Worm (Caenorhabditis elegans) whole organism, L4/young adult: Measurements from ENCODE around the gene ZK892.5.

Source experiments
- W03F9.2 ChIP-seq: fragments of 150-350 bp; optimal IDR thresholded peaks from 2 replicates; lab custom pipeline; 2014; ENCODE audit warnings: missing biosample characterization, missing genetic modification characterization
- dao-5 ChIP-seq: sonication (generic microtip); optimal IDR thresholded peaks from 2 replicates; lab custom pipeline; 2016; ENCODE audit warnings: missing genotype, missing genetic modification characterization, moderate library complexity, missing compliant biosample characterization
- him-1 ChIP-seq: sonication (generic microtip); optimal IDR thresholded peaks from 2 replicates; lab custom pipeline; 2016; ENCODE audit warnings: missing genotype, missing genetic modification reagents, missing genetic modification characterization, missing compliant biosample characterization

- TF ChIP-seq W03F9.2 (tag; lab: Kevin White, UChicago), result no peak
- TF ChIP-seq dao-5 (tag; lab: Kevin White, UChicago), result no peak
- no peak for TF ChIP-seq him-1 (tag; lab: Kevin White, UChicago)
Measured at ce11 chrII:10001546-10001945, 6.5 kb upstream of the ZK892.5 start, which contains the start of gene ZK892.3.
